Fruit fly (Drosophila melanogaster): ENCODE measurements around the gene Cyp4g1.

DNA sequence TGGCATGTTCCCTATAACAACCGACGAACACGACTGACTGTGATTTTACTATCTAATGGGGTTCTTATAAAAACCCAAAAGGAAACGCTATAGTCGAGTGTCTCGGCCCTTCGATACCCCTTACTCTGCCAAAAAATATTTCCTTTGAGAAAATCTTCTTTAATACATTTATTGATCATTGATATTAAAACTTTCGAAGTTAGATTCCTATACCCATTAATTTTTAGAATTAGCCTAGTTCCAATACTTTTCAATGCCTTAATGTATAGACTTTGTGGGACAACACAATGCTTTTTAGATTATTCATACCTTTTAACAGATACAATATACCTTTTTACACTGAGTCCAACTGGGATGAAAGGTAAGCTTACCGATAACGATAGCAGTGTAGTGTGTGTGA, 31.7 kb downstream of the Cyp4g1 start, which contains the start of gene Pgcl:
- TF ChIP-seq pan (optimal IDR thresholded peaks at IDR 0.05) = no peak
- TF ChIP-seq Hnf4 (GFP tag; optimal IDR thresholded peaks at IDR 0.05) = no peak
- no peak for TF ChIP-seq h (GFP tag; optimal IDR thresholded peaks at IDR 0.05)
- TF ChIP-seq Jra (GFP tag; optimal IDR thresholded peaks at IDR 0.05) = no peak
- no peak for TF ChIP-seq dsf (GFP tag; optimal IDR thresholded peaks at IDR 0.05; ENCODE audit: borderline replicate concordance)
- no peak for TF ChIP-seq Dif (GFP tag; optimal IDR thresholded peaks at IDR 0.05; ENCODE audit: partially characterized antibody)

All from whole organism, wandering third instar larva.